Worm (Caenorhabditis elegans) whole organism, L2 larva: ENCODE measurements around the gene nlp-34.

Experiments used
- elt-3 ChIP-seq: sonication (generic microtip); optimal IDR thresholded peaks from 2 replicates; lab custom pipeline; 2017; ENCODE audit warnings: missing biosample characterization, missing genetic modification characterization
- ztf-4 ChIP-seq: fragments of 150-350 bp; optimal IDR thresholded peaks from 2 replicates; lab custom pipeline; 2014; ENCODE audit warnings: missing biosample characterization, missing genetic modification characterization

- TF ChIP-seq ztf-4 (tag; lab: Kevin White, UChicago) (no peak), elt-3 (tag; lab: Kevin White, UChicago) (no peak)
These were observed 25.2 kb downstream of the nlp-34 start, which contains the start of gene str-247 for ce11 chrV:3953739-3954138.
